Fruit fly (Drosophila melanogaster) S2 (cell line): ENCODE measurements around the gene Spn.

Experiments
- CG8478 ChIP-seq: fragments of >200 bp; optimal IDR thresholded peaks from 2 replicates; lab custom pipeline; 2018
- CTCF ChIP-seq, 2 experiments: fragments of >200 bp; optimal IDR thresholded peaks; 2 replicates each; lab custom pipeline; 2018

DNA sequence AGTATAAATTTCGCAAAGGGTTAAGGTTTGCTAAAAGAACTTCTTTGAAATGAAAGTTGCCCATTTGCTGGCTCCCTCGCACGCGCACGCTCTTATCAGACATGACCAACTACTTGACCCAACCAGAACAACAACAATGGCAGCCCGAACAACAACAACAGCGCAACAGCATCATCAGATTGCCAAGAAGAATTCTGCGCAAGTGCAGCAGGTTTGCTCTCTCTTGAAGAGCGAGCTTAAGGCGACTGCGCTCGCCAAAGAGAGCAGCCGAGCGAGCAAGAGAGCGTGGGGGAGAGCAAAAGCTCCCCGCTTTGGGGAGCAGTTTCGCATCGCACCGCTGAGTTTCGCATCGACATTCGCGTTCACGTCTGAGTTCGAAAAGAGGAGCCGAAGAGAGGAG is 64.2 kb downstream of the Spn start:
- TF ChIP-seq CG8478 (lab: Kevin White, UChicago) (no peak), CTCF (optimal IDR thresholded peaks at IDR 0.05; lab: Kevin White, UChicago) (no peak)
